Worm (Caenorhabditis elegans): ENCODE results near the gene C09E7.11.

Gene C09E7.11

ce11 chrIII:6495191-6495723 is 35.9 kb upstream of the C09E7.11 start, which contains the start of gene F23F12.13:
Gene F23F12.13, plus strand, starts transcription at chrIII:6495673.
- TF ChIP-seq hlh-11 (tag; optimal IDR thresholded peaks at IDR 0.05) = peak; percentile 41
- TF ChIP-seq zip-2 (tag; optimal IDR thresholded peaks at IDR 0.05) = no peak
- peak; percentile 73 for TF ChIP-seq pqm-1 (tag; optimal IDR thresholded peaks at IDR 0.05)
- TF ChIP-seq dmd-6 (GFP tag; IDR thresholded peaks at IDR 0.05) = peak; percentile 53; the same call in 1 of the 2 replicates
- TF ChIP-seq fkh-10 (GFP tag; optimal IDR thresholded peaks at IDR 0.05) = no peak
- TF ChIP-seq nhr-48 (tag; optimal IDR thresholded peaks at IDR 0.05) = no peak
- TF ChIP-seq hlh-30 (tag; optimal IDR thresholded peaks at IDR 0.05; ENCODE audit: insufficient read depth) = peak; percentile 52
- no peak for TF ChIP-seq pha-4 (GFP tag; IDR thresholded peaks at IDR 0.05)
- no peak for TF ChIP-seq pha-4 (tag; optimal IDR thresholded peaks at IDR 0.05)
- no peak for TF ChIP-seq ceh-32 (tag; optimal IDR thresholded peaks at IDR 0.05; ENCODE audit: poor library complexity)
- peak; percentile 37 for TF ChIP-seq nhr-28 (tag; optimal IDR thresholded peaks at IDR 0.05)
- TF ChIP-seq rbr-2 (tag; optimal IDR thresholded peaks at IDR 0.05) = no peak
- TF ChIP-seq nhr-77 (tag; optimal IDR thresholded peaks at IDR 0.05) = no peak
- no peak for TF ChIP-seq lim-7 (GFP tag; IDR thresholded peaks at IDR 0.05)
- peak; percentile 58 for TF ChIP-seq dve-1 (tag; optimal IDR thresholded peaks at IDR 0.05; ENCODE audit: insufficient read depth)

- no peak for TF ChIP-seq ceh-28 (tag; optimal IDR thresholded peaks at IDR 0.05)
- no peak for TF ChIP-seq aha-1 (tag)
- no peak for TF ChIP-seq madf-9 (GFP tag; conservative IDR thresholded peaks at IDR 0.05)
- TF ChIP-seq Y5F2A.4 (GFP tag; optimal IDR thresholded peaks at IDR 0.05) = no peak
- no peak for TF ChIP-seq ZK337.2 (GFP tag; IDR thresholded peaks at IDR 0.05)
- no peak for TF ChIP-seq snpc-1.2 (GFP tag; IDR thresholded peaks at IDR 0.05)
- no peak for TF ChIP-seq lir-3 (tag; optimal IDR thresholded peaks at IDR 0.05)
- TF ChIP-seq jun-1 (tag; optimal IDR thresholded peaks at IDR 0.05) = no peak
- no peak for TF ChIP-seq ztf-7 (tag; optimal IDR thresholded peaks at IDR 0.05)
Measured at ce11 chrIII:6498176-6498575, 33.0 kb upstream of the C09E7.11 start, which contains the start of gene sdz-15. Gene sdz-15, plus strand, starts transcription at chrIII:6498476.

- TF ChIP-seq ama-1 (optimal IDR thresholded peaks at IDR 0.05) (no peak), unc-62 (GFP tag; optimal IDR thresholded peaks at IDR 0.05 in 1 of 2) (peak in 1 of 2 experiments; percentile 92), unc-62 (tag; optimal IDR thresholded peaks at IDR 0.05) (no peak)
Measured at ce11 chrIII:6499102-6499501, 32.1 kb upstream of the C09E7.11 start.

ce11 chrIII:6500032-6500564 is 31.1 kb upstream of the C09E7.11 start, which contains the start of gene F23F12.3:
Gene F23F12.3, plus strand, starts transcription at chrIII:6500514.
- TF ChIP-seq sdz-12 (GFP tag; optimal IDR thresholded peaks at IDR 0.05) = no peak
- TF ChIP-seq jun-1 (tag; optimal IDR thresholded peaks at IDR 0.05) = no peak
- peak; percentile 29 for TF ChIP-seq pqm-1 (tag; optimal IDR thresholded peaks at IDR 0.05)
- no peak for TF ChIP-seq nhr-102 (tag; optimal IDR thresholded peaks at IDR 0.05)
- peak; percentile 74 for TF ChIP-seq aha-1 (tag)
- no peak for TF ChIP-seq ctbp-1 (GFP tag; IDR thresholded peaks at IDR 0.05)
- no peak for TF ChIP-seq php-3 (GFP tag; IDR thresholded peaks at IDR 0.05)
- TF ChIP-seq nhr-10 (tag; optimal IDR thresholded peaks at IDR 0.05) = no peak
- no peak for TF ChIP-seq snpc-4 (tag; optimal IDR thresholded peaks at IDR 0.05)
- TF ChIP-seq dmd-6 (GFP tag; IDR thresholded peaks at IDR 0.05) = peak; percentile 21; the same call in 1 of the 2 replicates
- no peak for TF ChIP-seq ceh-28 (tag; optimal IDR thresholded peaks at IDR 0.05)

- peak; percentile 95 for TF ChIP-seq Y48G9A.11 (GFP tag; IDR thresholded peaks at IDR 0.05)
Measured at ce11 chrIII:6504157-6504556, 27.0 kb upstream of the C09E7.11 start.

Data from whole organism, L4 larva.